Worm (Caenorhabditis elegans) whole organism, L4 larva: ENCODE measurements around the gene chup-1.
A peak's percentile ranks its signal among the peaks of the same experiment; 100 is the strongest.

Source experiments
- D1046.2 ChIP-seq: fragments of 200-800 bp; sonication (Bioruptor generic); IDR thresholded peaks from 2 replicates; pipeline ENCODE4 v1.3.6; 2022; ENCODE audit warnings: missing genetic modification characterization, missing compliant biosample characterization
- F26F4.8 ChIP-seq: fragments of 200-800 bp; sonication (Bioruptor generic); conservative IDR thresholded peaks from 2 replicates; pipeline ENCODE4 v1.3.6; 2022; ENCODE audit warnings: missing genetic modification characterization, missing compliant biosample characterization
- F37D6.2 ChIP-seq: sonication (generic microtip); optimal IDR thresholded peaks from 2 replicates; lab custom pipeline; 2016; ENCODE audit warnings: mild to moderate bottlenecking, missing genetic modification characterization, missing compliant biosample characterization
- F44E2.7 ChIP-seq: fragments of 200-800 bp; sonication (Bioruptor generic); IDR thresholded peaks from 2 replicates; pipeline ENCODE4 v2.1.2; 2022; ENCODE audit warnings: missing genetic modification characterization, missing compliant biosample characterization
- R02D3.7 ChIP-seq: fragments of 150-350 bp; sonication (generic microtip); optimal IDR thresholded peaks from 3 replicates; lab custom pipeline; 2014; ENCODE audit warnings: missing biosample characterization, missing genetic modification characterization
- T26A8.4 ChIP-seq: fragments of 200-800 bp; sonication (Bioruptor generic); IDR thresholded peaks from 2 replicates; pipeline ENCODE4 v1.3.6; 2022; ENCODE audit warnings: missing genetic modification characterization, missing compliant biosample characterization
- Y105C5A.15 ChIP-seq: fragments of 200-800 bp; sonication (Bioruptor generic); IDR thresholded peaks from 2 replicates; pipeline ENCODE4 v1.3.6; 2022; ENCODE audit warnings: missing genetic modification characterization, missing compliant biosample characterization
- Y48G9A.11 ChIP-seq: fragments of 200-800 bp; sonication (Bioruptor generic); IDR thresholded peaks from 2 replicates; pipeline ENCODE4 v1.3.6; 2022; ENCODE audit warnings: missing genetic modification reagents, missing genetic modification characterization, missing compliant biosample characterization
- ZK546.5 ChIP-seq, 2 experiments: sonication (generic microtip); optimal IDR thresholded peaks; 2 replicates each; lab custom pipeline; 2017; ENCODE audit warnings: missing biosample characterization in 2 of 2, missing genetic modification characterization in 2 of 2
- ama-1 ChIP-seq: fragments of 150-350 bp; optimal IDR thresholded peaks from 2 replicates; lab custom pipeline; 2014; ENCODE audit warnings: inconsistent platforms, mixed read lengths
- arid-1 ChIP-seq: fragments of 200-800 bp; sonication (Bioruptor generic); conservative IDR thresholded peaks from 2 replicates; pipeline ENCODE4 v1.3.6; 2022; ENCODE audit warnings: missing genetic modification reagents, missing genetic modification characterization, missing compliant biosample characterization
- attf-4 ChIP-seq: sonication (generic microtip); optimal IDR thresholded peaks from 3 replicates; lab custom pipeline; 2017; ENCODE audit warnings: missing biosample characterization, missing genetic modification characterization
- ceh-20 ChIP-seq: fragments of 200-800 bp; sonication (Bioruptor generic); IDR thresholded peaks from 2 replicates; pipeline ENCODE4 v1.3.6; 2022; ENCODE audit warnings: missing genetic modification reagents, missing genetic modification characterization, missing compliant biosample characterization
- ceh-28 ChIP-seq: fragments of 150-350 bp; optimal IDR thresholded peaks from 2 replicates; lab custom pipeline; 2014; ENCODE audit warnings: missing biosample characterization, missing genetic modification reagents, missing genetic modification characterization
- ceh-44 ChIP-seq: fragments of 200-800 bp; sonication (Bioruptor generic); IDR thresholded peaks from 2 replicates; pipeline ENCODE4 v1.3.6; 2022; ENCODE audit warnings: missing genetic modification reagents, missing genetic modification characterization, missing compliant biosample characterization
- ceh-82 ChIP-seq: sonication (generic microtip); optimal IDR thresholded peaks from 2 replicates; lab custom pipeline; 2017; ENCODE audit warnings: missing biosample characterization, missing genetic modification characterization
- cey-2 ChIP-seq: sonication (generic microtip); optimal IDR thresholded peaks from 3 replicates; lab custom pipeline; 2017; ENCODE audit warnings: missing genetic modification characterization, mild to moderate bottlenecking, missing compliant biosample characterization, antibody characterized with exemption, borderline replicate concordance; ENCODE audit not compliant: insufficient read depth
- daf-16 ChIP-seq, 3 experiments: sonication (generic microtip); optimal IDR thresholded peaks; 2 replicates each; lab custom pipeline; 2016 to 2017; ENCODE audit warnings: missing genetic modification characterization in 3 of 3, missing genetic modification reagents in 3 of 3, mild to moderate bottlenecking in 2 of 3, missing compliant biosample characterization in 2 of 3, missing biosample characterization in 1 of 3, moderate library complexity in 1 of 3
- daf-19 ChIP-seq: fragments of 200-800 bp; sonication (Bioruptor generic); conservative IDR thresholded peaks from 2 replicates; pipeline ENCODE4 v1.3.6; 2022; ENCODE audit warnings: missing genetic modification characterization, missing compliant biosample characterization
- dmd-6 ChIP-seq: fragments of 200-800 bp; sonication (Bioruptor generic); IDR thresholded peaks from 2 replicates; pipeline ENCODE4 v1.3.6; 2022; ENCODE audit warnings: missing genetic modification reagents, missing genetic modification characterization, missing compliant biosample characterization
- dmd-8 ChIP-seq: fragments of 200-800 bp; sonication (Bioruptor generic); IDR thresholded peaks from 2 replicates; pipeline ENCODE4 v1.3.6; 2022; ENCODE audit warnings: missing genetic modification characterization, missing compliant biosample characterization
- dve-1 ChIP-seq: sonication (generic microtip); optimal IDR thresholded peaks from 2 replicates; lab custom pipeline; 2017; ENCODE audit warnings: antibody characterized with exemption, mild to moderate bottlenecking, missing genetic modification characterization, missing compliant biosample characterization; ENCODE audit not compliant: insufficient read depth
- egl-27 ChIP-seq: sonication (generic microtip); optimal IDR thresholded peaks from 3 replicates; lab custom pipeline; 2017; ENCODE audit warnings: missing biosample characterization, missing genetic modification reagents, missing genetic modification characterization
- hlh-30 ChIP-seq: sonication (generic microtip); optimal IDR thresholded peaks from 2 replicates; lab custom pipeline; 2017; ENCODE audit warnings: antibody characterized with exemption, mild to moderate bottlenecking, missing genetic modification characterization, missing compliant biosample characterization; ENCODE audit not compliant: insufficient read depth
- jun-1 ChIP-seq: fragments of 150-350 bp; optimal IDR thresholded peaks from 2 replicates; lab custom pipeline; 2014; ENCODE audit warnings: missing biosample characterization, missing genetic modification reagents, missing genetic modification characterization
- lin-13 ChIP-seq: fragments of 150-350 bp; optimal IDR thresholded peaks from 2 replicates; lab custom pipeline; 2014; ENCODE audit warnings: missing biosample characterization, missing genetic modification reagents, missing genetic modification characterization
- lin-39 ChIP-seq: fragments of 150-350 bp; optimal IDR thresholded peaks from 2 replicates; lab custom pipeline; 2014; ENCODE audit warnings: missing biosample characterization, missing genetic modification reagents, missing genetic modification characterization
- lir-3 ChIP-seq: sonication (generic microtip); optimal IDR thresholded peaks from 2 replicates; lab custom pipeline; 2016; ENCODE audit warnings: mild to moderate bottlenecking, missing genetic modification characterization, missing compliant biosample characterization
- madf-5 ChIP-seq, 2 experiments: fragments of 200-800 bp; sonication (Bioruptor generic); IDR thresholded peaks; 2 replicates each; pipeline ENCODE4 v1.3.6; 2022; ENCODE audit warnings: missing compliant biosample characterization in 2 of 2, missing genetic modification characterization in 2 of 2
- madf-9 ChIP-seq: fragments of 200-800 bp; sonication (Bioruptor generic); conservative IDR thresholded peaks from 2 replicates; pipeline ENCODE4 v1.3.6; 2022; ENCODE audit warnings: missing genetic modification reagents, missing genetic modification characterization, missing compliant biosample characterization
- mxl-2 ChIP-seq: fragments of 200-800 bp; sonication (Bioruptor generic); conservative IDR thresholded peaks from 2 replicates; pipeline ENCODE4 v1.3.6; 2022; ENCODE audit warnings: missing genetic modification reagents, missing genetic modification characterization, missing compliant biosample characterization
- mxl-3 ChIP-seq: fragments of 200-800 bp; sonication (Bioruptor generic); optimal IDR thresholded peaks from 2 replicates; lab custom pipeline; 2018; ENCODE audit warnings: mild to moderate bottlenecking, missing genetic modification characterization, missing compliant biosample characterization
- nhr-102 ChIP-seq: sonication (generic microtip); optimal IDR thresholded peaks from 2 replicates; lab custom pipeline; 2016; ENCODE audit warnings: mild to moderate bottlenecking, missing genetic modification characterization, moderate library complexity, missing compliant biosample characterization
- nhr-28 ChIP-seq: fragments of 150-350 bp; optimal IDR thresholded peaks from 2 replicates; lab custom pipeline; 2014; ENCODE audit warnings: missing biosample characterization, missing genetic modification characterization
- nhr-41 ChIP-seq: fragments of 200-800 bp; sonication (Bioruptor generic); IDR thresholded peaks from 2 replicates; pipeline ENCODE4 v1.3.6; 2022; ENCODE audit warnings: missing genetic modification reagents, missing genetic modification characterization, missing compliant biosample characterization
- nhr-76 ChIP-seq: fragments of 150-350 bp; optimal IDR thresholded peaks from 2 replicates; lab custom pipeline; 2014; ENCODE audit warnings: missing biosample characterization, missing genetic modification characterization
- nhr-77 ChIP-seq: fragments of 150-350 bp; optimal IDR thresholded peaks from 2 replicates; lab custom pipeline; 2014; ENCODE audit warnings: missing biosample characterization, missing genetic modification characterization
- pqm-1 ChIP-seq: sonication (generic microtip); optimal IDR thresholded peaks from 2 replicates; lab custom pipeline; 2017; ENCODE audit warnings: missing biosample characterization, missing genetic modification characterization
- rbr-2 ChIP-seq: sonication (generic microtip); optimal IDR thresholded peaks from 2 replicates; lab custom pipeline; 2016; ENCODE audit warnings: missing genotype, missing genetic modification characterization, missing compliant biosample characterization
- saeg-2 ChIP-seq: fragments of 200-800 bp; sonication (Bioruptor generic); IDR thresholded peaks from 2 replicates; pipeline ENCODE4 v1.3.6; 2022; ENCODE audit warnings: missing genetic modification reagents, missing genetic modification characterization, missing compliant biosample characterization
- sdz-12 ChIP-seq: fragments of 200-800 bp; sonication (Bioruptor generic); optimal IDR thresholded peaks from 2 replicates; lab custom pipeline; 2018; ENCODE audit warnings: mild to moderate bottlenecking, missing genetic modification characterization, missing compliant biosample characterization
- skn-1 ChIP-seq: fragments of 150-350 bp; optimal IDR thresholded peaks from 2 replicates; lab custom pipeline; 2014; ENCODE audit warnings: missing biosample characterization, missing genetic modification characterization
- snpc-4 ChIP-seq: fragments of 150-350 bp; optimal IDR thresholded peaks from 2 replicates; lab custom pipeline; 2014; ENCODE audit warnings: missing biosample characterization, missing genetic modification characterization
- spr-3 ChIP-seq: fragments of 200-800 bp; sonication (Bioruptor generic); optimal IDR thresholded peaks from 2 replicates; lab custom pipeline; 2018; ENCODE audit warnings: mild to moderate bottlenecking, missing genetic modification characterization, missing compliant biosample characterization
- tag-97 ChIP-seq: fragments of 200-800 bp; sonication (Bioruptor generic); IDR thresholded peaks from 2 replicates; pipeline ENCODE4 v1.3.6; 2022; ENCODE audit warnings: missing genetic modification characterization, missing compliant biosample characterization
- tra-1 ChIP-seq: fragments of 200-800 bp; sonication (Bioruptor generic); IDR thresholded peaks from 2 replicates; pipeline ENCODE4 v1.3.6; 2022; ENCODE audit warnings: missing genetic modification reagents, missing genetic modification characterization, missing compliant biosample characterization
- unc-39 ChIP-seq: sonication (generic microtip); optimal IDR thresholded peaks from 2 replicates; lab custom pipeline; 2017; ENCODE audit warnings: missing biosample characterization, missing genetic modification characterization
- vab-7 ChIP-seq: fragments of 200-800 bp; sonication (Bioruptor generic); IDR thresholded peaks from 2 replicates; pipeline ENCODE4 v1.3.6; 2022; ENCODE audit warnings: missing genetic modification reagents, missing genetic modification characterization, missing compliant biosample characterization
- zag-1 ChIP-seq: fragments of 150-350 bp; optimal IDR thresholded peaks from 2 replicates; lab custom pipeline; 2014; ENCODE audit warnings: missing biosample characterization, missing genetic modification characterization
- zfp-2 ChIP-seq: sonication (generic microtip); optimal IDR thresholded peaks from 2 replicates; lab custom pipeline; 2016; ENCODE audit warnings: mild to moderate bottlenecking, missing genetic modification characterization, missing compliant biosample characterization
- zfp-3 ChIP-seq: fragments of 200-800 bp; sonication (Bioruptor generic); conservative IDR thresholded peaks from 2 replicates; pipeline ENCODE4 v1.3.6; 2022; ENCODE audit warnings: missing genetic modification reagents, missing genetic modification characterization, missing compliant biosample characterization

chup-1 gene

ce11 chrX:8810908-8811307 is 18.9 kb downstream of the chup-1 start, which contains the start of gene R04E5.9:
Gene R04E5.9, minus strand, starts transcription at chrX:8811142.
- TF ChIP-seq snpc-4 (no peak), mxl-2 (GFP tag; lab: Robert Waterston, UW) (0 out of 2 replicates have a peak, but pooled peaks have one; percentile 32), tra-1 (GFP tag; lab: Robert Waterston, UW) (peak; percentile 89), egl-27 (tag; lab: Kevin White, UChicago) (no peak), spr-3 (GFP tag; lab: Kevin White, UChicago) (no peak), dmd-6 (GFP tag; lab: Robert Waterston, UW) (peak; percentile 95), F37D6.2 (tag; lab: Kevin White, UChicago) (peak; percentile 84), madf-5 (GFP tag; IDR thresholded peaks at IDR 0.05; lab: Robert Waterston, UW) (no peak), zag-1 (tag; lab: Kevin White, UChicago) (no peak), arid-1 (GFP tag; lab: Robert Waterston, UW) (peak; percentile 74), zfp-2 (no peak), nhr-28 (tag; lab: Kevin White, UChicago) (peak; percentile 94), dmd-8 (no peak), T26A8.4 (GFP tag; lab: Robert Waterston, UW) (peak; percentile 78), F26F4.8 (GFP tag; lab: Robert Waterston, UW) (no peak), ceh-82 (tag; lab: Kevin White, UChicago) (no peak), daf-16 (GFP tag; optimal IDR thresholded peaks at IDR 0.05; lab: Kevin White, UChicago) (peak; percentile 7 to 46), daf-16 (tag; optimal IDR thresholded peaks at IDR 0.05; lab: Kevin White, UChicago) (peak; percentile 85), lin-39 (no peak), ama-1 (peak; percentile 50), ceh-28 (tag; lab: Kevin White, UChicago) (peak; percentile 77), Y48G9A.11 (no peak), sdz-12 (GFP tag; lab: Kevin White, UChicago) (no peak), cey-2 (no peak), saeg-2 (GFP tag; lab: Robert Waterston, UW) (no peak), Y105C5A.15 (GFP tag; lab: Robert Waterston, UW) (0 out of 2 replicates have a peak, but pooled peaks have one; percentile 42), lin-13 (GFP tag; lab: Kevin White, UChicago) (peak; percentile 74), skn-1 (tag; lab: Kevin White, UChicago) (no peak), zfp-3 (GFP tag; lab: Robert Waterston, UW) (no peak), ceh-20 (GFP tag; lab: Robert Waterston, UW) (peak; percentile 44; the same call in 1 of the 2 replicates), nhr-77 (tag; lab: Kevin White, UChicago) (peak; percentile 93), tag-97 (GFP tag; lab: Robert Waterston, UW) (no peak), madf-9 (GFP tag; lab: Robert Waterston, UW) (peak; percentile 71; the same call in 1 of the 2 replicates), nhr-102 (tag; lab: Kevin White, UChicago) (peak; percentile 71), ZK546.5 (tag; optimal IDR thresholded peaks at IDR 0.05; lab: Kevin White, UChicago) (peak in 1 of 2 experiments; percentile 7), attf-4 (no peak), R02D3.7 (tag; lab: Kevin White, UChicago) (no peak), pqm-1 (tag; lab: Kevin White, UChicago) (peak; percentile 42), dve-1 (tag; lab: Kevin White, UChicago) (peak; percentile 93), rbr-2 (tag; lab: Kevin White, UChicago) (peak; percentile 94), mxl-3 (GFP tag; lab: Kevin White, UChicago) (peak; percentile 98), ceh-44 (GFP tag; lab: Robert Waterston, UW) (no peak), unc-39 (tag; lab: Kevin White, UChicago) (no peak), vab-7 (GFP tag; lab: Robert Waterston, UW) (peak; percentile 52; the same call in 1 of the 2 replicates), lir-3 (tag; lab: Kevin White, UChicago) (no peak), D1046.2 (GFP tag; lab: Robert Waterston, UW) (peak; percentile 65; the same call in 1 of the 2 replicates), hlh-30 (tag; lab: Kevin White, UChicago) (peak; percentile 98), nhr-76 (tag; lab: Kevin White, UChicago) (no peak), F44E2.7 (GFP tag; lab: Robert Waterston, UW) (no peak), daf-19 (GFP tag; lab: Robert Waterston, UW) (no peak), nhr-41 (GFP tag; lab: Robert Waterston, UW) (peak; percentile 66; the same call in 1 of the 2 replicates), jun-1 (peak; percentile 52)
